Worm (Caenorhabditis elegans) whole organism, L1 larva: ENCODE results near the gene C03G6.6.
"Not testable (repeated sequence)": the region's sequence is repeated elsewhere in the genome, so short reads cannot be mapped to it uniquely, and the experiment has no call there.

ENCODE experiments used
- C04F5.9 ChIP-seq: sonication (generic microtip); optimal IDR thresholded peaks from 2 replicates; lab custom pipeline; 2016; ENCODE audit warnings: missing genetic modification characterization, missing compliant biosample characterization
- C34B4.2 ChIP-seq: sonication (generic microtip); optimal IDR thresholded peaks from 2 replicates; lab custom pipeline; 2017; ENCODE audit warnings: mild to moderate bottlenecking, missing genetic modification characterization, missing compliant biosample characterization
- ama-1 ChIP-seq: fragments of 150-350 bp; optimal IDR thresholded peaks from 2 replicates; lab custom pipeline; 2014
- blmp-1 ChIP-seq: fragments of 150-350 bp; optimal IDR thresholded peaks from 2 replicates; lab custom pipeline; 2014; ENCODE audit warnings: missing biosample characterization, missing genetic modification characterization
- ceh-63 ChIP-seq: fragments of 200-800 bp; sonication (Bioruptor generic); optimal IDR thresholded peaks from 2 replicates; lab custom pipeline; 2018; ENCODE audit warnings: mild to moderate bottlenecking, missing genetic modification characterization, missing compliant biosample characterization
- ces-1 ChIP-seq: fragments of 150-350 bp; optimal IDR thresholded peaks from 2 replicates; lab custom pipeline; 2014; ENCODE audit warnings: missing biosample characterization, missing genetic modification reagents, missing genetic modification characterization
- dsc-1 ChIP-seq: sonication (generic microtip); optimal IDR thresholded peaks from 2 replicates; lab custom pipeline; 2016; ENCODE audit warnings: mild to moderate bottlenecking, missing genetic modification characterization, missing compliant biosample characterization
- efl-1 ChIP-seq, 4 experiments: fragments of 150-350 bp; optimal IDR thresholded peaks in 3 of 4; peaks in 1 of 4; 1 replicate in 1 of 4; 2 replicates in 3 of 4; lab custom pipeline; 2014; ENCODE audit warnings: missing biosample characterization in 2 of 4, missing genetic modification characterization in 2 of 4, missing genetic modification reagents in 2 of 4
- egl-13 ChIP-seq: sonication (generic microtip); optimal IDR thresholded peaks from 2 replicates; lab custom pipeline; 2016; ENCODE audit warnings: missing genotype, missing genetic modification reagents, missing genetic modification characterization, missing compliant biosample characterization
- elt-3 ChIP-seq, 6 experiments: fragments of 150-350 bp in 1 of 6; sonication (generic microtip); optimal IDR thresholded peaks; 2 replicates each; lab custom pipeline; 2017 to 2018; ENCODE audit warnings: missing biosample characterization in 6 of 6, missing genetic modification characterization in 6 of 6, inconsistent platforms in 1 of 6
- fkh-10 ChIP-seq: sonication (generic microtip); optimal IDR thresholded peaks from 2 replicates; lab custom pipeline; 2017; ENCODE audit warnings: missing biosample characterization, missing genetic modification reagents, missing genetic modification characterization
- fkh-8 ChIP-seq: sonication (generic microtip); optimal IDR thresholded peaks from 2 replicates; lab custom pipeline; 2016; ENCODE audit warnings: mild to moderate bottlenecking, missing genetic modification characterization, missing compliant biosample characterization
- fos-1 ChIP-seq: fragments of 150-350 bp; optimal IDR thresholded peaks from 2 replicates; lab custom pipeline; 2014; ENCODE audit warnings: missing biosample characterization, missing genetic modification characterization
- hlh-17 ChIP-seq: fragments of 200-800 bp; sonication (Bioruptor generic); optimal IDR thresholded peaks from 2 replicates; lab custom pipeline; 2018; ENCODE audit warnings: missing genetic modification characterization, mild to moderate bottlenecking, missing compliant biosample characterization, moderate library complexity, borderline replicate concordance
- irx-1 ChIP-seq: sonication (generic microtip); optimal IDR thresholded peaks from 2 replicates; lab custom pipeline; 2016; ENCODE audit warnings: missing genetic modification characterization, missing compliant biosample characterization
- isw-1 ChIP-seq: fragments of 200-800 bp; sonication (Bioruptor generic); IDR thresholded peaks from 2 replicates; pipeline ENCODE4 v1.3.6; 2022; ENCODE audit warnings: missing genetic modification characterization, missing compliant biosample characterization
- lin-13 ChIP-seq: fragments of 150-350 bp; optimal IDR thresholded peaks from 2 replicates; lab custom pipeline; 2014; ENCODE audit warnings: missing biosample characterization, missing genetic modification reagents, missing genetic modification characterization
- lin-14 ChIP-seq: fragments of 200-800 bp; sonication (Bioruptor generic); optimal IDR thresholded peaks from 2 replicates; lab custom pipeline; 2018; ENCODE audit warnings: mild to moderate bottlenecking, missing genetic modification characterization, moderate library complexity, missing compliant biosample characterization
- lin-15B ChIP-seq: fragments of 150-350 bp; sonication (generic microtip); optimal IDR thresholded peaks from 3 replicates; lab custom pipeline; 2014; ENCODE audit warnings: missing biosample characterization, missing genetic modification characterization
- lir-3 ChIP-seq: sonication (generic microtip); optimal IDR thresholded peaks from 2 replicates; lab custom pipeline; 2016; ENCODE audit warnings: mild to moderate bottlenecking, missing genetic modification characterization, moderate library complexity, missing compliant biosample characterization; ENCODE audit not compliant: poor library complexity
- lsy-2 ChIP-seq, 2 experiments: fragments of 150-350 bp; optimal IDR thresholded peaks; 2 replicates each; lab custom pipeline; 2014; ENCODE audit warnings: missing biosample characterization in 2 of 2, missing genetic modification characterization in 2 of 2
- mab-9 ChIP-seq: fragments of 200-800 bp; sonication (Bioruptor generic); IDR thresholded peaks from 2 replicates; pipeline ENCODE4 v1.3.6; 2022; ENCODE audit warnings: missing genetic modification reagents, missing genetic modification characterization, missing compliant biosample characterization
- mdl-1 ChIP-seq, 2 experiments: fragments of 150-350 bp; optimal IDR thresholded peaks; 2 replicates each; lab custom pipeline; 2014 to 2017; ENCODE audit warnings: missing biosample characterization in 2 of 2, missing genetic modification characterization in 2 of 2, inconsistent platforms in 1 of 2
- mef-2 ChIP-seq: fragments of 150-350 bp; optimal IDR thresholded peaks from 2 replicates; lab custom pipeline; 2014; ENCODE audit warnings: missing biosample characterization, missing genetic modification characterization
- nhr-11 ChIP-seq: fragments of 150-350 bp; optimal IDR thresholded peaks from 2 replicates; lab custom pipeline; 2014; ENCODE audit warnings: missing biosample characterization, missing genetic modification characterization
- nhr-237 ChIP-seq: fragments of 150-350 bp; optimal IDR thresholded peaks from 2 replicates; lab custom pipeline; 2014; ENCODE audit warnings: missing biosample characterization, missing genetic modification characterization
- nhr-47 ChIP-seq: sonication (generic microtip); optimal IDR thresholded peaks from 2 replicates; lab custom pipeline; 2016; ENCODE audit warnings: mild to moderate bottlenecking, missing genetic modification characterization, moderate library complexity, missing compliant biosample characterization
- nhr-71 ChIP-seq: sonication (generic microtip); optimal IDR thresholded peaks from 2 replicates; lab custom pipeline; 2016; ENCODE audit warnings: mild to moderate bottlenecking, missing genetic modification characterization, moderate library complexity, missing compliant biosample characterization
- nhr-90 ChIP-seq: sonication (generic microtip); optimal IDR thresholded peaks from 2 replicates; lab custom pipeline; 2016; ENCODE audit warnings: mild to moderate bottlenecking, missing genetic modification characterization, missing compliant biosample characterization; ENCODE audit not compliant: poor library complexity
- pag-3 ChIP-seq: sonication (generic microtip); optimal IDR thresholded peaks from 2 replicates; lab custom pipeline; 2017; ENCODE audit warnings: missing genetic modification characterization, mild to moderate bottlenecking, missing compliant biosample characterization, antibody characterized with exemption, borderline replicate concordance; ENCODE audit not compliant: insufficient read depth
- pqm-1 ChIP-seq: sonication (generic microtip); optimal IDR thresholded peaks from 3 replicates; lab custom pipeline; 2017; ENCODE audit warnings: missing biosample characterization, missing genetic modification characterization
- snpc-4 ChIP-seq: fragments of 150-350 bp; optimal IDR thresholded peaks from 2 replicates; lab custom pipeline; 2014; ENCODE audit warnings: missing biosample characterization, missing genetic modification characterization
- sptf-1 ChIP-seq: fragments of 150-350 bp; optimal IDR thresholded peaks from 2 replicates; lab custom pipeline; 2014; ENCODE audit warnings: missing biosample characterization, missing genetic modification characterization
- sup-37 ChIP-seq: fragments of 200-800 bp; sonication (Bioruptor generic); optimal IDR thresholded peaks from 2 replicates; lab custom pipeline; 2018; ENCODE audit warnings: mild to moderate bottlenecking, missing genetic modification characterization, missing compliant biosample characterization
- tlp-1 ChIP-seq: fragments of 150-350 bp; optimal IDR thresholded peaks from 2 replicates; lab custom pipeline; 2014; ENCODE audit warnings: missing biosample characterization, missing genetic modification characterization
- unc-30 ChIP-seq: sonication (generic microtip); optimal IDR thresholded peaks from 2 replicates; lab custom pipeline; 2017; ENCODE audit warnings: missing biosample characterization, missing genetic modification characterization
- unc-86 ChIP-seq: sonication (generic microtip); optimal IDR thresholded peaks from 2 replicates; lab custom pipeline; 2016; ENCODE audit warnings: missing genetic modification characterization, missing compliant biosample characterization
- vab-15 ChIP-seq: sonication (generic microtip); optimal IDR thresholded peaks from 2 replicates; lab custom pipeline; 2017; ENCODE audit warnings: missing genotype, mild to moderate bottlenecking, missing genetic modification characterization, missing compliant biosample characterization
- xbp-1 ChIP-seq: sonication (generic microtip); optimal IDR thresholded peaks from 2 replicates; lab custom pipeline; 2016; ENCODE audit warnings: missing genetic modification characterization, missing compliant biosample characterization
- zag-1 ChIP-seq: fragments of 150-350 bp; optimal IDR thresholded peaks from 2 replicates; lab custom pipeline; 2014; ENCODE audit warnings: missing biosample characterization, missing genetic modification characterization
- ztf-11 ChIP-seq, 2 experiments: sonication (generic microtip); optimal IDR thresholded peaks; 2 replicates each; lab custom pipeline; 2016 to 2017; ENCODE audit warnings: missing genetic modification characterization in 2 of 2, missing biosample characterization in 1 of 2, missing compliant biosample characterization in 1 of 2

Gene C03G6.6

ce11 chrV:7341942-7342341 is 15.3 kb upstream of the C03G6.6 start, which contains the start of the genes nhr-263 and nhr-148:
Gene nhr-263 (minus strand): TSS chrV:7342042.
Gene nhr-148 (plus strand): TSS chrV:7342156.
- no peak for TF ChIP-seq ztf-11 (tag; optimal IDR thresholded peaks at IDR 0.05; lab: Kevin White, UChicago)
- peak; percentile 2 for TF ChIP-seq blmp-1 (tag; lab: Kevin White, UChicago)
- no peak for TF ChIP-seq ama-1 (lab: Kevin White, UChicago)

ce11 chrV:7343522-7343921 is 13.7 kb upstream of the C03G6.6 start, which contains the start of gene srh-244:
Gene srh-244 (plus strand): TSS chrV:7343822.
- TF ChIP-seq unc-86 (tag; lab: Kevin White, UChicago) (no peak), nhr-237 (tag; lab: Kevin White, UChicago) (no peak), pag-3 (tag; lab: Kevin White, UChicago) (no peak), vab-15 (no peak), isw-1 (GFP tag; lab: Robert Waterston, UW) (no peak), pqm-1 (tag; lab: Kevin White, UChicago) (no peak), sptf-1 (no peak)

- not testable (repeated sequence) for TF ChIP-seq irx-1 (tag; lab: Kevin White, UChicago); elt-3 (tag; optimal IDR thresholded peaks at IDR 0.05; lab: Kevin White, UChicago); nhr-90 (tag; lab: Kevin White, UChicago)
Observed at ce11 chrV:7345494-7345893, 11.7 kb upstream of the C03G6.6 start, which contains the start of gene nhr-147. Gene nhr-147 (plus strand): TSS chrV:7345794.

- TF ChIP-seq mef-2 (tag; lab: Kevin White, UChicago), result no peak
- no peak for TF ChIP-seq snpc-4 (tag; lab: Kevin White, UChicago)
- no peak for TF ChIP-seq xbp-1 (tag; lab: Kevin White, UChicago)
- no peak for TF ChIP-seq efl-1 (optimal IDR thresholded peaks at IDR 0.05; lab: Kevin White, UChicago)
- TF ChIP-seq efl-1 (GFP tag; optimal IDR thresholded peaks at IDR 0.05 in 1 of 2; lab: Kevin White, UChicago), result no peak
- TF ChIP-seq unc-30 (tag; lab: Kevin White, UChicago), result no peak
- no peak for TF ChIP-seq irx-1 (tag; lab: Kevin White, UChicago)
- no peak for TF ChIP-seq mab-9 (GFP tag; lab: Robert Waterston, UW)
- TF ChIP-seq fos-1 (tag; lab: Kevin White, UChicago), result no peak
- no peak for TF ChIP-seq zag-1 (tag; lab: Kevin White, UChicago)
- TF ChIP-seq C04F5.9 (tag; lab: Kevin White, UChicago), result no peak
- no peak for TF ChIP-seq tlp-1 (tag; lab: Kevin White, UChicago)
- no peak for TF ChIP-seq lir-3
- TF ChIP-seq mdl-1 (tag; optimal IDR thresholded peaks at IDR 0.05; lab: Kevin White, UChicago), result no peak
- no peak for TF ChIP-seq sup-37 (GFP tag; lab: Kevin White, UChicago)
- TF ChIP-seq ceh-63 (GFP tag; lab: Kevin White, UChicago), result no peak
- TF ChIP-seq lin-13 (GFP tag; lab: Kevin White, UChicago), result no peak
- TF ChIP-seq nhr-11 (tag; lab: Kevin White, UChicago), result no peak
- no peak for TF ChIP-seq egl-13 (tag; lab: Kevin White, UChicago)
Observed at ce11 chrV:7349541-7349940, 7.7 kb upstream of the C03G6.6 start, which contains the start of gene nhr-149. Gene nhr-149 (minus strand): TSS chrV:7349641.

ce11 chrV:7352186-7353053 is 4.8 kb upstream of the C03G6.6 start, which contains the start of the genes srh-231 and srh-275:
Gene srh-231 (minus strand): TSS chrV:7352236.
Gene srh-275 (plus strand): TSS chrV:7353003.
- TF ChIP-seq fkh-8 (tag; lab: Kevin White, UChicago) (no peak), dsc-1 (no peak), ces-1 (GFP tag; lab: Kevin White, UChicago) (no peak), C34B4.2 (tag; lab: Kevin White, UChicago) (no peak), lin-15B (tag; lab: Kevin White, UChicago) (no peak), nhr-47 (tag; lab: Kevin White, UChicago) (no peak), hlh-17 (no peak), lin-14 (GFP tag; lab: Kevin White, UChicago) (no peak), ama-1 (lab: Kevin White, UChicago) (no peak), fkh-10 (GFP tag; lab: Kevin White, UChicago) (no peak), nhr-71 (no peak), lsy-2 (tag; optimal IDR thresholded peaks at IDR 0.05; lab: Kevin White, UChicago) (no peak)
